Fruit fly (Drosophila melanogaster) whole organism, embryonic: ENCODE results near the gene TrpA1.

Experiments used
- Abd-B ChIP-seq: fragments of 200-800 bp; sonication (Bioruptor generic); optimal IDR thresholded peaks from 2 replicates; lab custom pipeline; 2018; ENCODE audit warnings: missing biosample characterization, mild to moderate bottlenecking, missing genetic modification characterization, moderate library complexity
- Atf3 ChIP-seq: fragments of 200-800 bp; sonication (Bioruptor generic); optimal IDR thresholded peaks from 3 replicates; lab custom pipeline; 2016; ENCODE audit warnings: missing biosample characterization, missing genetic modification characterization
- BEAF-32 ChIP-seq: fragments of 200-800 bp; sonication (Bioruptor generic); optimal IDR thresholded peaks from 3 replicates; lab custom pipeline; 2017; ENCODE audit warnings: missing biosample characterization, missing genetic modification characterization, mild to moderate bottlenecking, moderate library complexity, missing genetic modification reagents
- CG10147 ChIP-seq: fragments of 200-800 bp; sonication (Bioruptor generic); optimal IDR thresholded peaks from 2 replicates; lab custom pipeline; 2019; ENCODE audit warnings: missing biosample characterization, mild to moderate bottlenecking, missing genetic modification characterization, moderate library complexity
- CG10565 ChIP-seq: fragments of 200-800 bp; sonication (Bioruptor generic); optimal IDR thresholded peaks from 3 replicates; lab custom pipeline; 2016; ENCODE audit warnings: missing biosample characterization, mild to moderate bottlenecking, missing genetic modification characterization
- CG11398 ChIP-seq: fragments of 200-800 bp; sonication (Bioruptor generic); optimal IDR thresholded peaks from 2 replicates; lab custom pipeline; 2016; ENCODE audit warnings: missing biosample characterization, missing genetic modification characterization
- CG11456 ChIP-seq: fragments of 200-800 bp; sonication (Bioruptor generic); IDR thresholded peaks from 3 replicates; pipeline ENCODE4 v1.3.6; 2022; ENCODE audit warnings: missing biosample characterization, missing genetic modification characterization
- CG15073 ChIP-seq: fragments of 200-800 bp; sonication (Bioruptor generic); optimal IDR thresholded peaks from 2 replicates; lab custom pipeline; 2016; ENCODE audit warnings: missing biosample characterization, missing genetic modification characterization
- CG16863 ChIP-seq: fragments of 200-800 bp; sonication (Bioruptor generic); optimal IDR thresholded peaks from 3 replicates; lab custom pipeline; 2016; ENCODE audit warnings: missing biosample characterization, missing genetic modification characterization
- CG17385 ChIP-seq: fragments of 200-800 bp; sonication (Bioruptor generic); optimal IDR thresholded peaks from 3 replicates; lab custom pipeline; 2018; ENCODE audit warnings: missing biosample characterization, mild to moderate bottlenecking, missing genetic modification characterization
- CG2875 ChIP-seq: fragments of 200-800 bp; sonication (Bioruptor generic); optimal IDR thresholded peaks from 2 replicates; lab custom pipeline; 2017; ENCODE audit warnings: missing biosample characterization, mild to moderate bottlenecking, missing genetic modification characterization, missing genetic modification reagents
- CG31441 ChIP-seq: fragments of 200-800 bp; sonication (Bioruptor generic); IDR thresholded peaks from 2 replicates; pipeline ENCODE4 v1.3.6; 2022; ENCODE audit warnings: missing biosample characterization, missing genetic modification characterization
- CG32532 ChIP-seq: fragments of 200-800 bp; sonication (Bioruptor generic); IDR thresholded peaks from 2 replicates; pipeline ENCODE4 v1.3.6; 2022; ENCODE audit warnings: missing biosample characterization, missing genetic modification characterization
- CG3847 ChIP-seq: fragments of 200-800 bp; sonication (Bioruptor generic); IDR thresholded peaks from 2 replicates; pipeline ENCODE4 v1.3.6; 2022; ENCODE audit warnings: missing biosample characterization, missing genetic modification characterization
- CG6654 ChIP-seq: fragments of 200-800 bp; sonication (Bioruptor generic); optimal IDR thresholded peaks from 2 replicates; lab custom pipeline; 2017; ENCODE audit warnings: missing biosample characterization, mild to moderate bottlenecking, missing genetic modification characterization
- CG7786 ChIP-seq: fragments of 200-800 bp; sonication (Bioruptor generic); optimal IDR thresholded peaks from 2 replicates; lab custom pipeline; 2016; ENCODE audit warnings: missing biosample characterization, missing genetic modification characterization
- CG7928 ChIP-seq: fragments of 200-800 bp; sonication (Bioruptor generic); optimal IDR thresholded peaks from 2 replicates; lab custom pipeline; 2017; ENCODE audit warnings: missing biosample characterization, mild to moderate bottlenecking, missing genetic modification characterization
- CG9215 ChIP-seq: fragments of 200-800 bp; sonication (Bioruptor generic); IDR thresholded peaks from 2 replicates; pipeline ENCODE4 v1.3.6; 2022; ENCODE audit warnings: missing biosample characterization, missing genetic modification characterization
- CkIIα-i1 ChIP-seq: fragments of 200-800 bp; sonication (Bioruptor generic); IDR thresholded peaks from 2 replicates; pipeline ENCODE4 v1.3.6; 2022; ENCODE audit warnings: missing biosample characterization, missing genetic modification characterization
- Dip3 ChIP-seq: fragments of 200-800 bp; sonication (Bioruptor generic); optimal IDR thresholded peaks from 3 replicates; lab custom pipeline; 2016; ENCODE audit warnings: missing biosample characterization, missing genetic modification characterization
- E2f1 ChIP-seq: fragments of 200-800 bp; sonication (Bioruptor generic); IDR thresholded peaks from 2 replicates; pipeline ENCODE4 v1.3.6; 2022; ENCODE audit warnings: missing biosample characterization, missing genetic modification characterization
- Eip74EF ChIP-seq, 2 experiments: fragments of 200-800 bp in 1 of 2; fragments of >200 bp in 1 of 2; sonication (Bioruptor generic) in 1 of 2; optimal IDR thresholded peaks; 2 replicates each; lab custom pipeline; 2017 to 2019; ENCODE audit warnings: missing biosample characterization in 2 of 2, missing genetic modification characterization in 2 of 2, mild to moderate bottlenecking in 1 of 2, moderate library complexity in 1 of 2
- Hmr ChIP-seq: fragments of 200-800 bp; sonication (Bioruptor generic); optimal IDR thresholded peaks from 3 replicates; lab custom pipeline; 2017; ENCODE audit warnings: mild to moderate bottlenecking, missing biosample characterization, missing genetic modification reagents, missing genetic modification characterization
- Hr39 ChIP-seq: fragments of >200 bp; optimal IDR thresholded peaks from 2 replicates; lab custom pipeline; 2017
- MTF-1 ChIP-seq: fragments of 200-800 bp; sonication (Bioruptor generic); optimal IDR thresholded peaks from 2 replicates; lab custom pipeline; 2018; ENCODE audit warnings: missing biosample characterization, mild to moderate bottlenecking, missing genetic modification characterization, borderline replicate concordance
- Myb ChIP-seq: fragments of 200-800 bp; sonication (Bioruptor generic); optimal IDR thresholded peaks from 2 replicates; lab custom pipeline; 2016; ENCODE audit warnings: missing biosample characterization, missing genetic modification characterization
- Nf-YC ChIP-seq: fragments of 200-800 bp; optimal IDR thresholded peaks from 3 replicates; lab custom pipeline; 2019; ENCODE audit warnings: missing biosample characterization, mild to moderate bottlenecking, missing genetic modification characterization, moderate library complexity
- Oaz ChIP-seq: fragments of 200-800 bp; sonication (Bioruptor generic); IDR thresholded peaks from 2 replicates; pipeline ENCODE4 v1.3.6; 2022; ENCODE audit warnings: missing biosample characterization, missing genetic modification characterization
- Pdp1 ChIP-seq, 2 experiments: fragments of 200-800 bp; sonication (Bioruptor generic); optimal IDR thresholded peaks; 3 replicates each; lab custom pipeline; 2016; ENCODE audit warnings: missing biosample characterization in 2 of 2, missing genetic modification characterization in 2 of 2, mild to moderate bottlenecking in 1 of 2, moderate library complexity in 1 of 2
- ab ChIP-seq: fragments of 200-800 bp; sonication (Bioruptor generic); optimal IDR thresholded peaks from 2 replicates; lab custom pipeline; 2016; ENCODE audit warnings: missing biosample characterization, missing genetic modification characterization
- ato ChIP-seq: fragments of 200-800 bp; sonication (Bioruptor generic); IDR thresholded peaks from 2 replicates; pipeline ENCODE4 v1.3.6; 2022; ENCODE audit warnings: missing biosample characterization, missing genetic modification characterization; ENCODE audit not compliant: partially characterized antibody
- az2 ChIP-seq: fragments of 200-800 bp; sonication (Bioruptor generic); optimal IDR thresholded peaks from 3 replicates; lab custom pipeline; 2016; ENCODE audit warnings: missing biosample characterization, missing genetic modification characterization
- bowl ChIP-seq: fragments of 200-800 bp; sonication (Bioruptor generic); IDR thresholded peaks from 2 replicates; pipeline ENCODE4 v1.3.6; 2022; ENCODE audit warnings: missing biosample characterization, missing genetic modification characterization
- cato ChIP-seq: fragments of 200-800 bp; sonication (Bioruptor generic); optimal IDR thresholded peaks from 2 replicates; lab custom pipeline; 2016; ENCODE audit warnings: missing biosample characterization, missing genetic modification characterization, borderline replicate concordance
- chif ChIP-seq, 2 experiments: fragments of 200-800 bp; sonication (Bioruptor generic); optimal IDR thresholded peaks; 3 replicates each; lab custom pipeline; 2016; ENCODE audit warnings: missing biosample characterization in 2 of 2, missing genetic modification characterization in 2 of 2
- chinmo ChIP-seq: fragments of 200-800 bp; sonication (Bioruptor generic); IDR thresholded peaks from 4 replicates; pipeline ENCODE4 v1.3.6; 2022; ENCODE audit warnings: missing biosample characterization, missing genetic modification characterization; ENCODE audit not compliant: partially characterized antibody
- exex ChIP-seq: fragments of 200-800 bp; sonication (Bioruptor generic); optimal IDR thresholded peaks from 4 replicates; lab custom pipeline; 2018; ENCODE audit warnings: missing biosample characterization, mild to moderate bottlenecking, missing genetic modification characterization, moderate library complexity
- gcm2 ChIP-seq: fragments of 200-800 bp; sonication (Bioruptor generic); optimal IDR thresholded peaks from 2 replicates; lab custom pipeline; 2016; ENCODE audit warnings: missing biosample characterization, missing genetic modification characterization
- ham ChIP-seq: fragments of 200-800 bp; sonication (Bioruptor generic); IDR thresholded peaks from 2 replicates; pipeline ENCODE4 v1.3.6; 2022; ENCODE audit warnings: missing biosample characterization, missing genetic modification characterization
- inv ChIP-seq: fragments of 200-800 bp; sonication (Bioruptor generic); IDR thresholded peaks from 2 replicates; pipeline ENCODE4 v1.3.6; 2022; ENCODE audit warnings: missing biosample characterization, missing genetic modification characterization; ENCODE audit not compliant: partially characterized antibody
- jumu ChIP-seq: fragments of 200-800 bp; sonication (Bioruptor generic); optimal IDR thresholded peaks from 3 replicates; lab custom pipeline; 2016; ENCODE audit warnings: missing biosample characterization, missing genetic modification characterization
- kah ChIP-seq: fragments of 200-800 bp; sonication (Bioruptor generic); optimal IDR thresholded peaks from 2 replicates; lab custom pipeline; 2018; ENCODE audit warnings: missing biosample characterization, mild to moderate bottlenecking, missing genetic modification characterization
- lola ChIP-seq, 3 experiments: fragments of >200 bp in 2 of 3; fragments of 200-800 bp in 1 of 3; sonication (Bioruptor generic) in 1 of 3; optimal IDR thresholded peaks; 2 replicates each; lab custom pipeline; 2017 to 2019; ENCODE audit warnings: missing biosample characterization in 3 of 3, missing genetic modification characterization in 3 of 3, mild to moderate bottlenecking in 1 of 3, moderate library complexity in 1 of 3
- oc ChIP-seq: fragments of 200-800 bp; sonication (Bioruptor generic); optimal IDR thresholded peaks from 2 replicates; lab custom pipeline; 2018; ENCODE audit warnings: missing biosample characterization, mild to moderate bottlenecking, missing genetic modification characterization, moderate library complexity
- rib ChIP-seq: fragments of 200-800 bp; sonication (Bioruptor generic); IDR thresholded peaks from 2 replicates; pipeline ENCODE4 v1.3.6; 2022; ENCODE audit warnings: missing biosample characterization, missing genetic modification characterization
- scrt ChIP-seq: fragments of 200-800 bp; sonication (Bioruptor generic); optimal IDR thresholded peaks from 2 replicates; lab custom pipeline; 2018; ENCODE audit warnings: missing biosample characterization, mild to moderate bottlenecking, missing genetic modification characterization, moderate library complexity
- sens ChIP-seq: fragments of 200-800 bp; sonication (Bioruptor generic); peaks from one replicate; lab custom pipeline; 2016; ENCODE audit warnings: missing biosample characterization, missing genetic modification characterization
- sisA ChIP-seq: fragments of 200-800 bp; sonication (Bioruptor generic); IDR thresholded peaks from 2 replicates; pipeline ENCODE4 v1.3.6; 2022; ENCODE audit warnings: missing biosample characterization, missing genetic modification characterization
- stwl ChIP-seq: fragments of 200-800 bp; sonication (Bioruptor generic); optimal IDR thresholded peaks from 3 replicates; lab custom pipeline; 2018; ENCODE audit warnings: missing biosample characterization, mild to moderate bottlenecking, missing genetic modification characterization, moderate library complexity
- vnd ChIP-seq: fragments of 200-800 bp; sonication (Bioruptor generic); IDR thresholded peaks from 3 replicates; pipeline ENCODE4 v1.3.6; 2022; ENCODE audit warnings: missing biosample characterization, missing genetic modification characterization; ENCODE audit not compliant: partially characterized antibody
- zen ChIP-seq: fragments of 200-800 bp; sonication (Bioruptor generic); optimal IDR thresholded peaks from 3 replicates; lab custom pipeline; 2018; ENCODE audit warnings: missing biosample characterization, mild to moderate bottlenecking, missing genetic modification characterization, moderate library complexity

Gene TrpA1

DNA sequence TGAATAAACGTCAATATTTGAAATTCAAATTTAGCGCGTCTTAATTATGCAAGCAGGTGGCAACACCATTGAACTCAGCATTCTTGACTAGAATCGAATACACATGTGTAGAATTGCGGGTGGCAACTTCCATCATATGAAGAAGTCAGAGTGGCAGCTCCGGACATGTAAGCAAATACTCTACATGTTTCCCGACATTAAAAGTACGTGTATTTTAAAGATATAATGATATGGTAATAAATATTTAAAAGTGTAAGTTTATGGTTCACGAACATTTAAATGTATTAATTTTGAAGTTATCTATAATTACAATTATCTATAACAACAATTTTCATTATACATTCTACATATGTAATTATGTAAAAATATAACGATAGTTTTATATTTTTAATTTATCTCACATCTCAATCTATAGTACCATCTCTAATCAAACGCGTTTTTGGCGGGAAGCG is 13.8 kb downstream of the TrpA1 start, which contains the start of gene Mcm7 (continued):
- TF ChIP-seq Hmr (GFP tag; lab: Kevin White, UChicago) (peak; percentile 23), Abd-B (GFP tag; lab: Kevin White, UChicago) (peak; percentile 26), CG17385 (GFP tag; lab: Kevin White, UChicago) (no peak), bowl (GFP tag; lab: Robert Waterston, UW) (no peak), CG32532 (GFP tag; lab: Robert Waterston, UW) (no peak), CG31441 (GFP tag; lab: Robert Waterston, UW) (no peak; the same call in 1 of the 2 replicates), Oaz (GFP tag; lab: Robert Waterston, UW) (no peak), chif (GFP tag; optimal IDR thresholded peaks at IDR 0.05; lab: Kevin White, UChicago) (no peak), Pdp1 (GFP tag; optimal IDR thresholded peaks at IDR 0.05; lab: Kevin White, UChicago) (peak in 1 of 2 experiments; percentile 98), rib (no peak), exex (tag; lab: Kevin White, UChicago) (no peak), CG3847 (GFP tag; lab: Robert Waterston, UW) (peak; percentile 66; the same call in 1 of the 2 replicates), Dip3 (GFP tag; lab: Kevin White, UChicago) (peak; percentile 48), gcm2 (GFP tag; lab: Kevin White, UChicago) (no peak), Myb (GFP tag; lab: Kevin White, UChicago) (peak; percentile 55), CG2875 (no peak), jumu (GFP tag; lab: Kevin White, UChicago) (no peak), CG7928 (no peak), chinmo (no peak), CkIIα-i1 (GFP tag; lab: Robert Waterston, UW) (no peak), sens (peak; percentile 22), CG10147 (GFP tag; lab: Kevin White, UChicago) (no peak), CG10565 (GFP tag; lab: Kevin White, UChicago) (no peak), oc (tag; lab: Kevin White, UChicago) (no peak), CG16863 (GFP tag; lab: Kevin White, UChicago) (no peak), CG11456 (no peak), Hr39 (no peak), CG7786 (GFP tag; lab: Kevin White, UChicago) (no peak), BEAF-32 (GFP tag; lab: Kevin White, UChicago) (peak; percentile 80), kah (GFP tag; lab: Kevin White, UChicago) (no peak), vnd (GFP tag; lab: Robert Waterston, UW) (peak; percentile 48; the same call in 1 of the 3 replicates), CG15073 (GFP tag; lab: Kevin White, UChicago) (no peak), ato (GFP tag; lab: Robert Waterston, UW) (no peak), stwl (tag; lab: Kevin White, UChicago) (peak; percentile 22), sisA (GFP tag; lab: Robert Waterston, UW) (no peak), inv (peak; percentile 45; the same call in 1 of the 2 replicates), cato (GFP tag; lab: Kevin White, UChicago) (no peak), Eip74EF (GFP tag; optimal IDR thresholded peaks at IDR 0.05; lab: Kevin White, UChicago) (no peak), CG6654 (no peak), ab (GFP tag; lab: Kevin White, UChicago) (no peak), zen (peak; percentile 25), E2f1 (peak; percentile 71), MTF-1 (GFP tag; lab: Kevin White, UChicago) (no peak), ham (GFP tag; lab: Robert Waterston, UW) (no peak), CG9215 (GFP tag; lab: Robert Waterston, UW) (no peak), lola (GFP tag; optimal IDR thresholded peaks at IDR 0.05; lab: Kevin White, UChicago) (no peak), scrt (GFP tag; lab: Kevin White, UChicago) (no peak), az2 (GFP tag; lab: Kevin White, UChicago) (no peak), Atf3 (GFP tag; lab: Kevin White, UChicago) (no peak), Nf-YC (tag; lab: Kevin White, UChicago) (no peak), CG11398 (GFP tag; lab: Kevin White, UChicago) (no peak)
- TF ChIP-seq, all 482 proteins: peak for 48
